ENCODE assay signal across 5 fruit fly cellular contexts in genomic region chr3L:4070221-4070995, dm6.
TF ChIP-seq lines count a peak whose summit lies in the region.

No protein-coding gene starts in this region.

TF ChIP-seq in whole organism, adult, 20 proteins besides CTCF, POLR2A, EP300 and RAD21 (continued from another document):
- TF ChIP-seq cic (GFP tag; optimal IDR thresholded peaks at IDR 0.05; lab: Kevin White, UChicago) (peak; percentile 1), CG11617 (GFP tag; optimal IDR thresholded peaks at IDR 0.05; lab: Kevin White, UChicago) (no peak)

TF ChIP-seq in whole organism, embryonic, 481 proteins besides CTCF, POLR2A, EP300 and RAD21 (continued from another document and continues in another):
- TF ChIP-seq odd (GFP tag; optimal IDR thresholded peaks at IDR 0.05; lab: Kevin White, UChicago): peak; percentile 59
- peak; percentile 49 for TF ChIP-seq Deaf1 (tag; optimal IDR thresholded peaks at IDR 0.05; lab: Kevin White, UChicago)
- peak; percentile 94 for TF ChIP-seq ken (GFP tag; IDR thresholded peaks at IDR 0.05; lab: Robert Waterston, UW)
- TF ChIP-seq CG30403 (GFP tag; optimal IDR thresholded peaks at IDR 0.05; lab: Kevin White, UChicago): peak; percentile 89
- peak; percentile 79 for TF ChIP-seq CG8388 (GFP tag; optimal IDR thresholded peaks at IDR 0.05; lab: Kevin White, UChicago)
- TF ChIP-seq Awh (GFP tag; IDR thresholded peaks at IDR 0.05; lab: Robert Waterston, UW): peak; percentile 90
- TF ChIP-seq slou (GFP tag; optimal IDR thresholded peaks at IDR 0.05; lab: Kevin White, UChicago): peak; percentile 83
- peak; percentile 72 for TF ChIP-seq CG4707 (GFP tag; optimal IDR thresholded peaks at IDR 0.05; lab: Kevin White, UChicago)
- TF ChIP-seq Ets97D (GFP tag; optimal IDR thresholded peaks at IDR 0.05; lab: Kevin White, UChicago): peak; percentile 53
- peak; percentile 88; the same call in 2 of the 3 replicates for TF ChIP-seq jigr1 (GFP tag; IDR thresholded peaks at IDR 0.05; lab: Robert Waterston, UW)
- TF ChIP-seq lab (GFP tag; optimal IDR thresholded peaks at IDR 0.05; lab: Kevin White, UChicago): peak; percentile 94
- TF ChIP-seq dmrt99B (tag; optimal IDR thresholded peaks at IDR 0.05; lab: Kevin White, UChicago): peak; percentile 87
- peak; percentile 83 for TF ChIP-seq CG11093 (GFP tag; IDR thresholded peaks at IDR 0.05; lab: Robert Waterston, UW)
- TF ChIP-seq CG10979 (tag; optimal IDR thresholded peaks at IDR 0.05; lab: Kevin White, UChicago): peak; percentile 70
- peak; percentile 76 for TF ChIP-seq Atf3 (GFP tag; optimal IDR thresholded peaks at IDR 0.05; lab: Kevin White, UChicago)
- peak; percentile 93 for TF ChIP-seq HLH3B (GFP tag; IDR thresholded peaks at IDR 0.05; lab: Robert Waterston, UW)
- peak; percentile 79 for TF ChIP-seq Mes4 (GFP tag; optimal IDR thresholded peaks at IDR 0.05; lab: Kevin White, UChicago)
- TF ChIP-seq CG5180 (GFP tag; optimal IDR thresholded peaks at IDR 0.05; lab: Kevin White, UChicago): peak; percentile 29
- peak; percentile 79 for TF ChIP-seq CG3281 (GFP tag; optimal IDR thresholded peaks at IDR 0.05; lab: Kevin White, UChicago)
- TF ChIP-seq CG16813 (GFP tag; IDR thresholded peaks at IDR 0.05; lab: Robert Waterston, UW; ENCODE audit: partially characterized antibody): no peak
- peak; percentile 65 for TF ChIP-seq CG3065 (GFP tag; optimal IDR thresholded peaks at IDR 0.05; lab: Kevin White, UChicago)
- TF ChIP-seq C15 (GFP tag; IDR thresholded peaks at IDR 0.05; lab: Robert Waterston, UW): peak; percentile 86
- TF ChIP-seq dmrt11E (tag; optimal IDR thresholded peaks at IDR 0.05; lab: Kevin White, UChicago): peak; percentile 39
- TF ChIP-seq CG3847 (GFP tag; IDR thresholded peaks at IDR 0.05; lab: Robert Waterston, UW): peak; percentile 92
- peak; percentile 95 for TF ChIP-seq CG2120 (GFP tag; optimal IDR thresholded peaks at IDR 0.05; lab: Kevin White, UChicago)
- peak; percentile 70 for TF ChIP-seq tin (GFP tag; optimal IDR thresholded peaks at IDR 0.05; lab: Kevin White, UChicago)
- TF ChIP-seq CG8765 (GFP tag; IDR thresholded peaks at IDR 0.05; lab: Robert Waterston, UW): peak; percentile 65
- TF ChIP-seq Med (GFP tag; lab: Kevin White, UChicago): peak; percentile 99
- TF ChIP-seq tx (GFP tag; optimal IDR thresholded peaks at IDR 0.05; lab: Kevin White, UChicago): peak; percentile 85
- peak; percentile 27 for TF ChIP-seq Hmx (GFP tag; optimal IDR thresholded peaks at IDR 0.05; lab: Kevin White, UChicago)
- peak; percentile 93 for TF ChIP-seq sisA (GFP tag; IDR thresholded peaks at IDR 0.05; lab: Robert Waterston, UW)
- TF ChIP-seq Ravus (GFP tag; IDR thresholded peaks at IDR 0.05; lab: Robert Waterston, UW): peak; percentile 85

TF ChIP-seq in whole organism, prepupa, 60 proteins besides CTCF, POLR2A, EP300 and RAD21 (continued from another document and continues in another):
- TF ChIP-seq CG11762 (GFP tag; optimal IDR thresholded peaks at IDR 0.05; lab: Kevin White, UChicago; ENCODE audit: insufficient read depth) (peak; percentile 98), Ets96B (tag; optimal IDR thresholded peaks at IDR 0.05; lab: Kevin White, UChicago) (peak; percentile 98), Met (GFP tag; optimal IDR thresholded peaks at IDR 0.05; lab: Kevin White, UChicago) (peak; percentile 98), CG1621 (tag; optimal IDR thresholded peaks at IDR 0.05; lab: Kevin White, UChicago) (peak; percentile 97), pdm3 (GFP tag; optimal IDR thresholded peaks at IDR 0.05; lab: Kevin White, UChicago) (peak; percentile 99), Smox (GFP tag; optimal IDR thresholded peaks at IDR 0.05; lab: Kevin White, UChicago) (peak; percentile 98), CG6276 (GFP tag; optimal IDR thresholded peaks at IDR 0.05; lab: Kevin White, UChicago) (peak; percentile 97), Eip78C (GFP tag; lab: Kevin White, UChicago) (peak; percentile 99), Gug (GFP tag; IDR thresholded peaks at IDR 0.05; lab: Robert Waterston, UW) (peak; percentile 99), Eip75B (GFP tag; optimal IDR thresholded peaks at IDR 0.05; lab: Kevin White, UChicago) (peak; percentile 98), CG11902 (GFP tag; optimal IDR thresholded peaks at IDR 0.05; lab: Kevin White, UChicago) (peak; percentile 99), svp (GFP tag; lab: Kevin White, UChicago) (peak; percentile 99), lz (GFP tag; optimal IDR thresholded peaks at IDR 0.05; lab: Kevin White, UChicago) (peak; percentile 99), Eip93F (GFP tag; optimal IDR thresholded peaks at IDR 0.05; lab: Kevin White, UChicago) (peak; percentile 92), dsx (GFP tag; optimal IDR thresholded peaks at IDR 0.05; lab: Kevin White, UChicago; ENCODE audit: poor library complexity, severe bottlenecking) (peak; percentile 94), Hr38 (GFP tag; optimal IDR thresholded peaks at IDR 0.05; lab: Kevin White, UChicago) (peak; percentile 88), ss (GFP tag; optimal IDR thresholded peaks at IDR 0.05; lab: Kevin White, UChicago) (peak; percentile 95 to 98), CG8319 (GFP tag; optimal IDR thresholded peaks at IDR 0.05; lab: Kevin White, UChicago) (peak; percentile 96), topi (GFP tag; optimal IDR thresholded peaks at IDR 0.05; lab: Kevin White, UChicago) (peak; percentile 97), CG32006 (GFP tag; optimal IDR thresholded peaks at IDR 0.05; lab: Kevin White, UChicago) (peak; percentile 99), CG16779 (tag; optimal IDR thresholded peaks at IDR 0.05; lab: Kevin White, UChicago) (peak; percentile 91), CG31627 (GFP tag; optimal IDR thresholded peaks at IDR 0.05; lab: Kevin White, UChicago) (peak; percentile 99), CG8119 (GFP tag; IDR thresholded peaks at IDR 0.05; lab: Robert Waterston, UW) (peak; percentile 98), CG34406 (GFP tag; optimal IDR thresholded peaks at IDR 0.05; lab: Kevin White, UChicago) (peak; percentile 98), esn (GFP tag; optimal IDR thresholded peaks at IDR 0.05; lab: Kevin White, UChicago) (peak; percentile 99), CG10631 (GFP tag; optimal IDR thresholded peaks at IDR 0.05; lab: Kevin White, UChicago) (peak; percentile 97), CG3919 (GFP tag; optimal IDR thresholded peaks at IDR 0.05; lab: Kevin White, UChicago) (peak; percentile 98), fd85E (GFP tag; optimal IDR thresholded peaks at IDR 0.05; lab: Kevin White, UChicago) (peak; percentile 92), CG7368 (GFP tag; optimal IDR thresholded peaks at IDR 0.05; lab: Kevin White, UChicago) (peak; percentile 97), Sox15 (GFP tag; optimal IDR thresholded peaks at IDR 0.05; lab: Kevin White, UChicago) (peak; percentile 98), CG6854 (GFP tag; optimal IDR thresholded peaks at IDR 0.05; lab: Kevin White, UChicago) (peak; percentile 97), CG3032 (tag; optimal IDR thresholded peaks at IDR 0.05; lab: Kevin White, UChicago) (peak; percentile 98), salr (GFP tag; optimal IDR thresholded peaks at IDR 0.05; lab: Kevin White, UChicago) (peak; percentile 98)

TF ChIP-seq in whole organism, pupa, 21 proteins besides CTCF, POLR2A, EP300 and RAD21 (continued from another document):
- peak; percentile 99 for TF ChIP-seq CG32121 (GFP tag; IDR thresholded peaks at IDR 0.05; lab: Robert Waterston, UW)
TF ChIP-seq in whole organism, pupa: peak in this region for 21.

TF ChIP-seq in whole organism, wandering third instar larva, 38 proteins besides CTCF, POLR2A, EP300 and RAD21 (continued from another document):
- TF ChIP-seq Rel (GFP tag; optimal IDR thresholded peaks at IDR 0.05; lab: Kevin White, UChicago) (peak; percentile 91), Rel (tag; optimal IDR thresholded peaks at IDR 0.05; lab: Kevin White, UChicago) (peak; percentile 81), Vsx2 (GFP tag; optimal IDR thresholded peaks at IDR 0.05; lab: Kevin White, UChicago; ENCODE audit: partially characterized antibody) (peak; percentile 78), CrebA (GFP tag; optimal IDR thresholded peaks at IDR 0.05; lab: Kevin White, UChicago; ENCODE audit: borderline replicate concordance) (peak; percentile 83), GATAd (GFP tag; optimal IDR thresholded peaks at IDR 0.05; lab: Kevin White, UChicago) (peak; percentile 92), brk (GFP tag; optimal IDR thresholded peaks at IDR 0.05; lab: Kevin White, UChicago) (peak; percentile 95), OdsH (GFP tag; optimal IDR thresholded peaks at IDR 0.05; lab: Kevin White, UChicago) (peak; percentile 98), br (GFP tag; optimal IDR thresholded peaks at IDR 0.05; lab: Kevin White, UChicago) (peak; percentile 99), N (GFP tag; optimal IDR thresholded peaks at IDR 0.05; lab: Kevin White, UChicago) (no peak), dl (GFP tag; optimal IDR thresholded peaks at IDR 0.05; lab: Kevin White, UChicago; ENCODE audit: insufficient read depth in 1 of 2, partially characterized antibody in 2 of 2) (peak; percentile 56 to 76), Jra (GFP tag; optimal IDR thresholded peaks at IDR 0.05; lab: Kevin White, UChicago) (peak; percentile 95), jim (GFP tag; optimal IDR thresholded peaks at IDR 0.05; lab: Kevin White, UChicago) (no peak), dsf (GFP tag; optimal IDR thresholded peaks at IDR 0.05; lab: Kevin White, UChicago; ENCODE audit: borderline replicate concordance) (peak; percentile 78), Mio (GFP tag; optimal IDR thresholded peaks at IDR 0.05; lab: Kevin White, UChicago) (peak; percentile 88), sage (GFP tag; optimal IDR thresholded peaks at IDR 0.05; lab: Kevin White, UChicago) (peak; percentile 96), rgr (GFP tag; optimal IDR thresholded peaks at IDR 0.05; lab: Kevin White, UChicago) (peak; percentile 99), HLH106 (tag; optimal IDR thresholded peaks at IDR 0.05; lab: Kevin White, UChicago) (peak; percentile 97)
